Worm (Caenorhabditis elegans) whole organism, late embryonic: ENCODE data around the gene coa-4.

Experiments used
- C38D4.7 ChIP-seq: fragments of 200-800 bp; sonication (Bioruptor generic); optimal IDR thresholded peaks from 2 replicates; lab custom pipeline; 2018; ENCODE audit warnings: mild to moderate bottlenecking, missing genetic modification characterization, moderate library complexity, missing compliant biosample characterization
- F13H6.1 ChIP-seq: sonication (generic microtip); optimal IDR thresholded peaks from 2 replicates; lab custom pipeline; 2016; ENCODE audit warnings: missing genetic modification characterization, missing compliant biosample characterization
- K09A11.1 ChIP-seq: sonication (generic microtip); optimal IDR thresholded peaks from 2 replicates; lab custom pipeline; 2017; ENCODE audit warnings: antibody characterized with exemption, mild to moderate bottlenecking, missing genetic modification characterization, missing compliant biosample characterization; ENCODE audit not compliant: insufficient read depth
- T23F11.4 ChIP-seq: fragments of 200-800 bp; sonication (Bioruptor generic); optimal IDR thresholded peaks from 2 replicates; lab custom pipeline; 2018; ENCODE audit warnings: mild to moderate bottlenecking, missing genetic modification characterization, missing compliant biosample characterization
- ahr-1 ChIP-seq: sonication (generic microtip); optimal IDR thresholded peaks from 2 replicates; lab custom pipeline; 2016; ENCODE audit warnings: missing genetic modification characterization, missing compliant biosample characterization
- ceh-18 ChIP-seq: sonication (generic microtip); optimal IDR thresholded peaks from 2 replicates; lab custom pipeline; 2016; ENCODE audit warnings: missing genetic modification characterization, missing compliant biosample characterization
- ceh-22 ChIP-seq: sonication (generic microtip); optimal IDR thresholded peaks from 2 replicates; lab custom pipeline; 2017; ENCODE audit warnings: missing biosample characterization, missing genetic modification characterization
- ceh-48 ChIP-seq: sonication (generic microtip); optimal IDR thresholded peaks from 2 replicates; lab custom pipeline; 2016; ENCODE audit warnings: missing genetic modification characterization, inconsistent platforms, missing compliant biosample characterization
- ceh-6 ChIP-seq: fragments of 200-800 bp; sonication (Bioruptor generic); optimal IDR thresholded peaks from 2 replicates; lab custom pipeline; 2018; ENCODE audit warnings: mild to moderate bottlenecking, missing genetic modification characterization, missing compliant biosample characterization
- che-1 ChIP-seq: sonication (generic microtip); optimal IDR thresholded peaks from 2 replicates; lab custom pipeline; 2016; ENCODE audit warnings: mild to moderate bottlenecking, missing genetic modification characterization, missing compliant biosample characterization
- dmd-4 ChIP-seq: sonication (generic microtip); optimal IDR thresholded peaks from 2 replicates; lab custom pipeline; 2016; ENCODE audit warnings: borderline replicate concordance, missing genetic modification characterization, missing compliant biosample characterization
- dve-1 ChIP-seq: sonication (generic microtip); optimal IDR thresholded peaks from 2 replicates; lab custom pipeline; 2017; ENCODE audit warnings: antibody characterized with exemption, mild to moderate bottlenecking, missing genetic modification characterization, missing compliant biosample characterization
- elt-2 ChIP-seq: sonication (generic microtip); optimal IDR thresholded peaks from 2 replicates; lab custom pipeline; 2016; ENCODE audit warnings: missing genetic modification reagents, missing genetic modification characterization, missing compliant biosample characterization
- elt-4 ChIP-seq: sonication (generic microtip); optimal IDR thresholded peaks from 2 replicates; lab custom pipeline; 2016; ENCODE audit warnings: missing genetic modification characterization, missing compliant biosample characterization
- eyg-1 ChIP-seq: sonication (generic microtip); optimal IDR thresholded peaks from 2 replicates; lab custom pipeline; 2016; ENCODE audit warnings: missing genotype, missing genetic modification characterization, missing compliant biosample characterization
- fax-1 ChIP-seq: sonication (generic microtip); optimal IDR thresholded peaks from 2 replicates; lab custom pipeline; 2016; ENCODE audit warnings: missing genotype, missing genetic modification characterization, missing compliant biosample characterization
- gmeb-2 ChIP-seq: sonication (generic microtip); optimal IDR thresholded peaks from 2 replicates; lab custom pipeline; 2016; ENCODE audit warnings: missing genetic modification characterization, inconsistent platforms, missing compliant biosample characterization
- hlh-13 ChIP-seq: fragments of 200-800 bp; sonication (Bioruptor generic); optimal IDR thresholded peaks from 2 replicates; lab custom pipeline; 2018; ENCODE audit warnings: mild to moderate bottlenecking, missing genetic modification characterization, missing compliant biosample characterization
- hlh-30 ChIP-seq: sonication (generic microtip); optimal IDR thresholded peaks from 2 replicates; lab custom pipeline; 2017; ENCODE audit warnings: antibody characterized with exemption, missing genetic modification characterization, missing compliant biosample characterization; ENCODE audit not compliant: insufficient read depth
- lin-11 ChIP-seq: fragments of 200-800 bp; sonication (Bioruptor generic); optimal IDR thresholded peaks from 2 replicates; lab custom pipeline; 2018; ENCODE audit warnings: mild to moderate bottlenecking, missing genetic modification characterization, missing compliant biosample characterization
- nhr-11 ChIP-seq: fragments of 150-350 bp; optimal IDR thresholded peaks from 2 replicates; lab custom pipeline; 2014; ENCODE audit warnings: missing biosample characterization, missing genetic modification characterization
- nhr-232 ChIP-seq: sonication (generic microtip); optimal IDR thresholded peaks from 2 replicates; lab custom pipeline; 2016; ENCODE audit warnings: missing genetic modification characterization, missing compliant biosample characterization
- pag-3 ChIP-seq: sonication (generic microtip); optimal IDR thresholded peaks from 2 replicates; lab custom pipeline; 2016; ENCODE audit warnings: missing compliant biosample characterization, missing genetic modification characterization, borderline replicate concordance
- pat-9 ChIP-seq: fragments of 200-800 bp; sonication (Bioruptor generic); optimal IDR thresholded peaks from 2 replicates; lab custom pipeline; 2018; ENCODE audit warnings: mild to moderate bottlenecking, missing genetic modification characterization, moderate library complexity, missing compliant biosample characterization
- pax-1 ChIP-seq: fragments of 150-350 bp; optimal IDR thresholded peaks from 2 replicates; lab custom pipeline; 2014; ENCODE audit warnings: missing biosample characterization, missing genetic modification characterization
- pha-4 ChIP-seq: fragments of 150-350 bp; optimal IDR thresholded peaks from 2 replicates; lab custom pipeline; 2018; ENCODE audit warnings: missing biosample characterization, missing genetic modification reagents, missing genetic modification characterization
- sdc-2 ChIP-seq: sonication (generic microtip); optimal IDR thresholded peaks from 2 replicates; lab custom pipeline; 2016; ENCODE audit warnings: missing genotype, missing genetic modification characterization, missing compliant biosample characterization
- sox-2 ChIP-seq: fragments of 200-800 bp; sonication (Bioruptor generic); IDR thresholded peaks from 2 replicates; pipeline ENCODE4 v1.3.6; 2022; ENCODE audit warnings: missing genetic modification reagents, missing genetic modification characterization, missing compliant biosample characterization
- syd-9 ChIP-seq: sonication (generic microtip); optimal IDR thresholded peaks from 2 replicates; lab custom pipeline; 2016; ENCODE audit warnings: mild to moderate bottlenecking, missing genetic modification characterization, moderate library complexity, missing compliant biosample characterization
- tbx-2 ChIP-seq: sonication (generic microtip); optimal IDR thresholded peaks from 2 replicates; lab custom pipeline; 2016; ENCODE audit warnings: missing genetic modification characterization, missing compliant biosample characterization
- unc-3 ChIP-seq, 2 experiments: fragments of 200-800 bp in 1 of 2; sonication (Bioruptor generic) in 1 of 2; sonication (generic microtip) in 1 of 2; conservative IDR thresholded peaks in 1 of 2; optimal IDR thresholded peaks in 1 of 2; 2 replicates each; pipeline versions ENCODE4 v1.3.6 to Lab custom; 2016 to 2022; ENCODE audit warnings: missing compliant biosample characterization in 2 of 2, missing genetic modification characterization in 2 of 2, missing genetic modification reagents in 1 of 2
- zip-5 ChIP-seq: sonication (generic microtip); optimal IDR thresholded peaks from 2 replicates; lab custom pipeline; 2016; ENCODE audit warnings: missing genetic modification characterization, missing compliant biosample characterization
- ztf-16 ChIP-seq: sonication (generic microtip); optimal IDR thresholded peaks from 2 replicates; lab custom pipeline; 2017; ENCODE audit warnings: missing genetic modification characterization, missing compliant biosample characterization

Gene coa-4

DNA sequence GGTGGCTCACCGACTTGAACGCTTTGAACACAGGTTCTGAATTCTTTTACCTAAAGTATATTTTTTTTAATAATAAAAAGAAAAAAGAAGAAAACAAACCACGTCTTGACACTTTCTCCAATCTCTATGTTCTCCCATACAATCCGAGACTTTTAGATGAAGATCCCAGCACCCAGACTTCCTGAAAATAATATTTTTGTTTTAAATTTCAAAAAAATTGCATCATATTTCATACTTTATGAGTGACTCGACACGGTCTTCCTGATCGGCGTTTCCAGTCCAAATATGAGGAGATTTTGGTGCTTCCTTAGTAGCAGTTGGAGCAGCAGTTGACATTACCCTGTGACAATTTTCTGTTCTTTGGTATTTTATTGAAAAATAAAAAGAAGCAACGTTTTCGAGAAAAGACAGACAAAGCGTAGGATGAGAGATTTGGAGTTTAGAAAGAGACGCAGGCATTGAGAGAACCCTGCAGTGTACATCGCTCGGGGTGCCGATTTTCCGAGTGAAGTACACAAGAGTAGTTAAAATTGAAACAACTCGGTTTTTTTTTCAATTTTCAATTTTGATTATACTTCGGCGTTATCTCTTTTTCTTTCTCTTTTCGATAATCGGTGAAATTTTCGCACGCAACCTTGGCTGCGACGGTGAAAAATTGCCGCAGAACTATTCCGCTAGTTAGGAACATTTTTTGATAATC, at the start of gene coa-4, which contains the start of gene T20D3.14:
coa-4 (minus strand) TSS at position 51 of the 700 bp plus-strand sequence.
T20D3.14 (minus strand) TSS at position 358 of the 700 bp plus-strand sequence.
- TF ChIP-seq sdc-2 (tag; lab: Kevin White, UChicago) (no peak), ceh-18 (tag; lab: Kevin White, UChicago) (no peak), ceh-22 (tag; lab: Kevin White, UChicago) (no peak), pha-4 (tag; lab: Kevin White, UChicago) (no peak), sox-2 (GFP tag; lab: Robert Waterston, UW) (no peak), pax-1 (no peak), lin-11 (no peak), elt-2 (tag; lab: Kevin White, UChicago) (no peak), F13H6.1 (tag; lab: Kevin White, UChicago) (no peak), C38D4.7 (no peak), nhr-11 (tag; lab: Kevin White, UChicago) (no peak), dmd-4 (tag; lab: Kevin White, UChicago) (no peak), che-1 (no peak), K09A11.1 (tag; lab: Kevin White, UChicago) (no peak), T23F11.4 (GFP tag; lab: Kevin White, UChicago) (no peak), fax-1 (no peak), ceh-6 (no peak), pag-3 (tag; lab: Kevin White, UChicago) (no peak), hlh-30 (no peak), nhr-232 (no peak)
- TF ChIP-seq, all 69 proteins: peak for 0

DNA sequence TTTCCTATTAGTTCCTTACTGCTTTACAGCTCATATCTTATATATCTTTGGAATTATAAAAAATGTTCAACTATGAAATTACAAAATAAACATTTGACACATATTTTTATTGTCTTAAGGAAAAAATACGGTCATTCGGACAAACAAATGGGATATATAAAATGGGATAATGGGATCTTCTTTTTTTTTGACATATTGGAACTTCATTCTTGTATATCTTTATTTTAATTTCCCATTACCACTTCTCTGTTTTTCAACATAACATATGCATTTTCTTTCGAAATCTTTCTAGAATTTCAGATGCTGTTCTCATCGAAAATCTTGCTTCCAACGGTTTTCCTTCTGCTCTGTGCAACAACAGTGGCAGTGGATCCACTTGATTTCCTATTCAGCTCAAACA, 49.4 kb upstream of the coa-4 start, which contains the start of gene C10C5.7:
C10C5.7 (plus strand) TSS at position 301 of the 400 bp plus-strand sequence.
- no peak for TF ChIP-seq zip-5 (tag; lab: Kevin White, UChicago)
- TF ChIP-seq, all 69 proteins: peak for 0

DNA sequence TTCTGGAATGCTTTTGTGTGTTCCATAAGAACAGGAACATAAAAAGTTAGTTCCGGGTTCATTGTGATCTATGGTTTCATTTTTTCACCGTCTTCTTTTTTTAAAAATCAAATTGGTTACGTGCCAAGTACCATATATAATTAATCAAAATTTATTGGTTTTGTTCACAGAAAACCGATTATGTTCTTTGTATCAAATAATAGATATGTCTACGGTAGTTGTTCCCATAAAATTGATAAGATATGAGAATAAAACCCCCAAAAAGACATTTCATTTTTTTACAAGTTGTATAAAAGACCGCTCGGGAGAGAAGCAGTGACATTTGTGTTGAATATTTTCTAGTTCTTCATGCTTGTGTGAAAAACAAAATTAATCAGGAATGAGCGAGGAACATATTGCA, 45.7 kb upstream of the coa-4 start, which contains the start of gene C10C5.5:
C10C5.5 (plus strand) TSS at position 301 of the 400 bp plus-strand sequence.
- TF ChIP-seq elt-2 (tag; lab: Kevin White, UChicago) (peak; percentile 23), unc-3 (GFP tag; conservative IDR thresholded peaks at IDR 0.05; lab: Robert Waterston, UW) (no peak), unc-3 (tag; optimal IDR thresholded peaks at IDR 0.05; lab: Kevin White, UChicago) (no peak)

DNA sequence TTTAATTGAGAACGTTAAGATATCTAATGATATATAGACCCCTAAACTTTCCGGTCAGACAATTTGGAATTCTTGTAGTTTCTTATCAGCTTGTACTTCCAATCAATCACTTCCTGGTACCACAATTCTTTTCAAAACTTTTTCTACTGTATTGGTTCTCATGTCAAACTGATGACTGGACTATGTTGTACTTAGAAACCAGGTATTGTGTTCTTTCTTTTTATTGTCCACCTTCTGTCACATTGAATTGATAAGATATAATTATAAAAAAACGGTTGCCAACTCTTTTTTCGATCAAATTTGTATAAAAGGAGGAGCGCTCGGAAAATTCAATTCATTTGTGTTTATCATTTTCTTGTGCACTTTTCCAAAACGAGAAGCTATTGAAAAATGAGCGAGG, 42.9 kb upstream of the coa-4 start, which contains the start of gene C10C5.4:
C10C5.4 (plus strand) TSS at position 281 of the 400 bp plus-strand sequence.
- TF ChIP-seq hlh-13 (GFP tag; lab: Kevin White, UChicago), result no peak
- no peak for TF ChIP-seq eyg-1
- TF ChIP-seq ahr-1 (tag; lab: Kevin White, UChicago), result no peak
- no peak for TF ChIP-seq ceh-48 (tag; lab: Kevin White, UChicago)
- TF ChIP-seq elt-2 (tag; lab: Kevin White, UChicago), result no peak
- no peak for TF ChIP-seq syd-9 (tag; lab: Kevin White, UChicago)
- no peak for TF ChIP-seq tbx-2 (tag; lab: Kevin White, UChicago)

DNA sequence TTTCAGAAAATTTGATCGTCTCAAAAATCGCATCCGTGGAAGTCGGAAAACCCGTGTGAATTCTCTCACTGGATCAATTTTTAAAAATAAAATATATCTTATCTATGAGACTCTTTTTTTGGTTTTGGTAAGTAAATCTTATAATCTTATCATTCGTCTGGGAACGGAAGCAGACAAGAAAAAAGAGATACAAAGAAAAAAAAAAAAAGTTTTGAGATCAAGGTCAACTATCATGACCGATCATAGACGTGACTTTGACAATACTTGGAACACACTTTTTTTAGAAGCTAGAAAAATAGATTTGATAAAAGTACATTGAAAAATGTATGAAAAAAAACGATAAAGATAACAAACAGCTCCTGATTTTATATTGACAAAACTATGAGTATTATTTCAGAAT, 41.1 kb upstream of the coa-4 start:
- no peak for TF ChIP-seq hlh-30
- no peak for TF ChIP-seq dve-1 (tag; lab: Kevin White, UChicago)
- TF ChIP-seq dmd-4 (tag; lab: Kevin White, UChicago), result no peak
- TF ChIP-seq syd-9 (tag; lab: Kevin White, UChicago), result no peak
- TF ChIP-seq ceh-22 (tag; lab: Kevin White, UChicago), result no peak
- TF ChIP-seq pat-9 (tag; lab: Kevin White, UChicago), result no peak
- TF ChIP-seq gmeb-2 (tag; lab: Kevin White, UChicago), result no peak
- TF ChIP-seq ceh-48 (tag; lab: Kevin White, UChicago), result no peak
- no peak for TF ChIP-seq elt-4
- TF ChIP-seq nhr-232, result no peak
- TF ChIP-seq ztf-16 (tag; lab: Kevin White, UChicago), result no peak
- TF ChIP-seq, all 69 proteins: peak for 0
